Worm (Caenorhabditis elegans) whole organism, mixed stage, embryonic: Measurements from ENCODE around the gene T28F3.8.
A peak's percentile ranks its signal among the peaks of the same experiment; 100 is the strongest.

Source experiments
- M03D4.4 ChIP-seq: sonication (generic microtip); optimal IDR thresholded peaks from 2 replicates; lab custom pipeline; 2017; ENCODE audit warnings: mild to moderate bottlenecking, missing genetic modification characterization, missing compliant biosample characterization
- bed-3 ChIP-seq: fragments of 200-800 bp; sonication (Bioruptor generic); optimal IDR thresholded peaks from 3 replicates; lab custom pipeline; 2018; ENCODE audit warnings: mild to moderate bottlenecking, missing genetic modification characterization, moderate library complexity, missing compliant biosample characterization
- blmp-1 ChIP-seq: fragments of 150-350 bp; optimal IDR thresholded peaks from 2 replicates; lab custom pipeline; 2014; ENCODE audit warnings: missing biosample characterization, missing genetic modification characterization
- ceh-39 ChIP-seq: fragments of 150-350 bp; optimal IDR thresholded peaks from 2 replicates; lab custom pipeline; 2014; ENCODE audit warnings: missing biosample characterization, missing genetic modification characterization
- ceh-43 ChIP-seq: fragments of 200-800 bp; sonication (Bioruptor generic); optimal IDR thresholded peaks from 2 replicates; lab custom pipeline; 2018; ENCODE audit warnings: mild to moderate bottlenecking, missing genetic modification characterization, moderate library complexity, missing compliant biosample characterization
- ceh-83 ChIP-seq: fragments of 200-800 bp; sonication (Bioruptor generic); optimal IDR thresholded peaks from 2 replicates; lab custom pipeline; 2018; ENCODE audit warnings: mild to moderate bottlenecking, missing genetic modification characterization, missing compliant biosample characterization
- ces-1 ChIP-seq: fragments of 150-350 bp; optimal IDR thresholded peaks from 2 replicates; lab custom pipeline; 2014; ENCODE audit warnings: missing biosample characterization, missing genetic modification reagents, missing genetic modification characterization
- cnd-1 ChIP-seq: fragments of 200-800 bp; sonication (Bioruptor generic); optimal IDR thresholded peaks from 2 replicates; lab custom pipeline; 2018; ENCODE audit warnings: mild to moderate bottlenecking, missing genetic modification characterization, missing compliant biosample characterization
- drap-1 ChIP-seq: fragments of 200-800 bp; sonication (Bioruptor generic); optimal IDR thresholded peaks from 3 replicates; lab custom pipeline; 2018; ENCODE audit warnings: mild to moderate bottlenecking, missing genetic modification characterization, missing compliant biosample characterization
- elt-1 ChIP-seq: sonication (generic microtip); optimal IDR thresholded peaks from 2 replicates; lab custom pipeline; 2017; ENCODE audit warnings: missing genetic modification characterization, mild to moderate bottlenecking, missing compliant biosample characterization, antibody characterized with exemption, moderate library complexity, borderline replicate concordance; ENCODE audit not compliant: insufficient read depth
- elt-3 ChIP-seq: fragments of 150-350 bp; optimal IDR thresholded peaks from 2 replicates; lab custom pipeline; 2014; ENCODE audit warnings: missing biosample characterization, missing genetic modification characterization
- flh-1 ChIP-seq: fragments of 200-800 bp; sonication (Bioruptor generic); optimal IDR thresholded peaks from 2 replicates; lab custom pipeline; 2018; ENCODE audit warnings: mild to moderate bottlenecking, missing genetic modification characterization, moderate library complexity, missing compliant biosample characterization
- ham-2 ChIP-seq: fragments of 200-800 bp; sonication (Bioruptor generic); optimal IDR thresholded peaks from 2 replicates; lab custom pipeline; 2018; ENCODE audit warnings: mild to moderate bottlenecking, missing genetic modification characterization, missing compliant biosample characterization
- hlh-1 ChIP-seq: fragments of 150-350 bp; optimal IDR thresholded peaks from 2 replicates; lab custom pipeline; 2014; ENCODE audit warnings: missing biosample characterization, missing genetic modification reagents, missing genetic modification characterization
- lin-13 ChIP-seq: fragments of 150-350 bp; optimal IDR thresholded peaks from 2 replicates; lab custom pipeline; 2014; ENCODE audit warnings: missing biosample characterization, missing genetic modification characterization
- lin-32 ChIP-seq: fragments of 200-800 bp; sonication (Bioruptor generic); optimal IDR thresholded peaks from 2 replicates; lab custom pipeline; 2018; ENCODE audit warnings: mild to moderate bottlenecking, missing genetic modification characterization, missing compliant biosample characterization
- lsy-2 ChIP-seq: fragments of 150-350 bp; optimal IDR thresholded peaks from 2 replicates; lab custom pipeline; 2014; ENCODE audit warnings: missing biosample characterization, missing genetic modification characterization
- mab-5 ChIP-seq: fragments of 150-350 bp; optimal IDR thresholded peaks from 2 replicates; lab custom pipeline; 2014; ENCODE audit warnings: missing biosample characterization, missing genetic modification characterization
- mep-1 ChIP-seq: fragments of 150-350 bp; optimal IDR thresholded peaks from 2 replicates; lab custom pipeline; 2017; ENCODE audit warnings: missing biosample characterization, missing genetic modification reagents, missing genetic modification characterization, inconsistent platforms
- mls-2 ChIP-seq: sonication (generic microtip); optimal IDR thresholded peaks from 2 replicates; lab custom pipeline; 2016; ENCODE audit warnings: mild to moderate bottlenecking, missing genetic modification characterization, moderate library complexity, missing compliant biosample characterization
- nhr-12 ChIP-seq: fragments of 150-350 bp; optimal IDR thresholded peaks from 2 replicates; lab custom pipeline; 2014; ENCODE audit warnings: missing biosample characterization, missing genetic modification characterization
- nhr-2 ChIP-seq: fragments of 150-350 bp; optimal IDR thresholded peaks from 2 replicates; lab custom pipeline; 2014; ENCODE audit warnings: missing biosample characterization, missing genetic modification characterization
- nhr-237 ChIP-seq: fragments of 150-350 bp; optimal IDR thresholded peaks from 2 replicates; lab custom pipeline; 2014; ENCODE audit warnings: missing biosample characterization, missing genetic modification characterization
- nhr-28 ChIP-seq: fragments of 150-350 bp; optimal IDR thresholded peaks from 2 replicates; lab custom pipeline; 2014; ENCODE audit warnings: missing biosample characterization, missing genetic modification characterization
- nhr-76 ChIP-seq: sonication (generic microtip); optimal IDR thresholded peaks from 2 replicates; lab custom pipeline; 2017; ENCODE audit warnings: missing biosample characterization, missing genetic modification characterization
- pha-4 ChIP-seq: fragments of 150-350 bp; optimal IDR thresholded peaks from 2 replicates; lab custom pipeline; 2018; ENCODE audit warnings: missing biosample characterization, missing genetic modification reagents, missing genetic modification characterization
- sem-2 ChIP-seq: fragments of 200-800 bp; sonication (Bioruptor generic); optimal IDR thresholded peaks from 2 replicates; lab custom pipeline; 2018; ENCODE audit warnings: mild to moderate bottlenecking, missing genetic modification characterization, missing compliant biosample characterization
- snpc-4 ChIP-seq: fragments of 150-350 bp; optimal IDR thresholded peaks from 2 replicates; lab custom pipeline; 2014; ENCODE audit warnings: missing biosample characterization, missing genetic modification characterization
- sptf-1 ChIP-seq: sonication (generic microtip); optimal IDR thresholded peaks from 2 replicates; lab custom pipeline; 2017; ENCODE audit warnings: mild to moderate bottlenecking, missing genetic modification characterization, moderate library complexity, missing compliant biosample characterization
- tbx-8 ChIP-seq: fragments of 200-800 bp; sonication (Bioruptor generic); optimal IDR thresholded peaks from 2 replicates; lab custom pipeline; 2018; ENCODE audit warnings: mild to moderate bottlenecking, missing genetic modification characterization, moderate library complexity, missing compliant biosample characterization
- unc-120 ChIP-seq: sonication (generic microtip); optimal IDR thresholded peaks from 2 replicates; lab custom pipeline; 2017; ENCODE audit warnings: missing genetic modification characterization, missing compliant biosample characterization; ENCODE audit not compliant: poor library complexity, severe bottlenecking
- unc-39 ChIP-seq: fragments of 150-350 bp; optimal IDR thresholded peaks from 2 replicates; lab custom pipeline; 2014; ENCODE audit warnings: missing biosample characterization, missing genetic modification characterization
- unc-62 ChIP-seq: fragments of 150-350 bp; optimal IDR thresholded peaks from 2 replicates; lab custom pipeline; 2014; ENCODE audit warnings: missing biosample characterization, missing genetic modification reagents, missing genetic modification characterization
- zip-8 ChIP-seq: fragments of 150-350 bp; optimal IDR thresholded peaks from 2 replicates; lab custom pipeline; 2014; ENCODE audit warnings: missing biosample characterization, missing genetic modification characterization
- ztf-11 ChIP-seq: fragments of 150-350 bp; optimal IDR thresholded peaks from 2 replicates; lab custom pipeline; 2014; ENCODE audit warnings: missing biosample characterization, missing genetic modification characterization

The T28F3.8 gene

DNA sequence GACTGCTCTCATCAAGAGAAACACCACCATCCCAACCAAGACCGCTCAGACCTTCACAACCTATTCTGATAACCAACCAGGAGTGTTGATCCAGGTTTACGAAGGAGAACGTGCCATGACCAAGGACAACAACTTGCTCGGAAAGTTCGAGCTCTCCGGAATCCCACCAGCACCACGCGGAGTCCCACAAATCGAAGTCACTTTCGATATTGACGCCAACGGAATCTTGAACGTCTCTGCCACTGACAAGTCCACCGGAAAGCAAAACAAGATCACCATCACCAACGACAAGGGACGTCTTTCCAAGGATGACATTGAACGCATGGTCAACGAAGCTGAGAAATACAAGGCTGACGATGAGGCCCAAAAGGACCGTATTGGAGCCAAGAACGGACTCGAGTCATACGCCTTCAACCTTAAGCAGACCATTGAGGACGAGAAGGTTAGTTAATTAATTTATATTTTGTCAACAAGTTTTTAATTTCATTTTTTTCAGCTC, 26.6 kb downstream of the T28F3.8 start:
- no peak for TF ChIP-seq nhr-76 (tag; lab: Kevin White, UChicago)
- no peak for TF ChIP-seq flh-1 (GFP tag; lab: Kevin White, UChicago)
- no peak for TF ChIP-seq nhr-28 (tag; lab: Kevin White, UChicago)
- no peak for TF ChIP-seq ceh-39 (tag; lab: Kevin White, UChicago)
- no peak for TF ChIP-seq nhr-12 (tag; lab: Kevin White, UChicago)
- no peak for TF ChIP-seq nhr-237 (tag; lab: Kevin White, UChicago)
- TF ChIP-seq ceh-83 (GFP tag; lab: Kevin White, UChicago), result no peak
- TF ChIP-seq ztf-11 (tag; lab: Kevin White, UChicago), result no peak
- TF ChIP-seq elt-1, result no peak
- TF ChIP-seq unc-120 (tag; lab: Kevin White, UChicago), result no peak
- TF ChIP-seq nhr-2, result no peak
- TF ChIP-seq ces-1 (GFP tag; lab: Kevin White, UChicago), result no peak
- no peak for TF ChIP-seq elt-3 (tag; lab: Kevin White, UChicago)
- no peak for TF ChIP-seq mab-5 (tag; lab: Kevin White, UChicago)
- TF ChIP-seq lin-13 (tag; lab: Kevin White, UChicago), result no peak

DNA sequence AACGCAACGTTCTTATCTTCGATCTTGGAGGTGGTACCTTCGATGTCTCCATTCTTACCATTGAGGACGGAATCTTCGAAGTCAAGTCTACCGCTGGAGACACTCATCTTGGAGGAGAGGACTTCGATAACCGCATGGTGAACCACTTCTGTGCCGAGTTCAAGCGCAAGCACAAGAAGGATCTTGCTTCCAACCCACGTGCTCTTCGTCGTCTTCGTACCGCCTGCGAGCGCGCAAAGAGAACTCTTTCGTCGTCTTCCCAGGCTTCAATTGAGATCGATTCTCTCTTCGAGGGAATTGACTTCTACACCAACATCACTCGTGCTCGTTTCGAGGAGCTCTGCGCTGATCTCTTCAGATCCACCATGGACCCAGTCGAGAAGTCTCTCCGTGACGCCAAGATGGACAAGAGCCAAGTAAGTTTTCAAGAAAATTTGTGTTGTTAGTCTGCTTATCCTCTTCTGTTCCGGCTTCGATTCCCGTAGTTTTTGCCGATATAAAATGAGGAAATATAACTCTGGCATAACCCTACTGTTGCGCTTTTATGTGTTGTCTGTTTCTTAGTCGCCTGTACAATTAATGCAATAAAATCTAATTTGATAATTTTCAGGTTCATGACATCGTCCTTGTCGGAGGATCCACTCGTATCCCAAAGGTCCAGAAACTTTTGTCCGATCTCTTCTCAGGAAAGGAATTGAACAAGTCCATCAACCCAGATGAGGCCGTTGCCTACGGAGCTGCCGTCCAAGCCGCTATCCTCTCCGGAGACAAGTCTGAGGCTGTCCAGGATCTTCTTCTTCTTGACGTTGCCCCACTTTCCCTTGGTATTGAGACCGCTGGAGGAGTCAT, 27.3 kb downstream of the T28F3.8 start:
- no peak for TF ChIP-seq nhr-28 (tag; lab: Kevin White, UChicago)
- TF ChIP-seq ceh-43 (GFP tag; lab: Kevin White, UChicago), result no peak
- TF ChIP-seq ces-1 (GFP tag; lab: Kevin White, UChicago), result no peak
- no peak for TF ChIP-seq ceh-83 (GFP tag; lab: Kevin White, UChicago)

DNA sequence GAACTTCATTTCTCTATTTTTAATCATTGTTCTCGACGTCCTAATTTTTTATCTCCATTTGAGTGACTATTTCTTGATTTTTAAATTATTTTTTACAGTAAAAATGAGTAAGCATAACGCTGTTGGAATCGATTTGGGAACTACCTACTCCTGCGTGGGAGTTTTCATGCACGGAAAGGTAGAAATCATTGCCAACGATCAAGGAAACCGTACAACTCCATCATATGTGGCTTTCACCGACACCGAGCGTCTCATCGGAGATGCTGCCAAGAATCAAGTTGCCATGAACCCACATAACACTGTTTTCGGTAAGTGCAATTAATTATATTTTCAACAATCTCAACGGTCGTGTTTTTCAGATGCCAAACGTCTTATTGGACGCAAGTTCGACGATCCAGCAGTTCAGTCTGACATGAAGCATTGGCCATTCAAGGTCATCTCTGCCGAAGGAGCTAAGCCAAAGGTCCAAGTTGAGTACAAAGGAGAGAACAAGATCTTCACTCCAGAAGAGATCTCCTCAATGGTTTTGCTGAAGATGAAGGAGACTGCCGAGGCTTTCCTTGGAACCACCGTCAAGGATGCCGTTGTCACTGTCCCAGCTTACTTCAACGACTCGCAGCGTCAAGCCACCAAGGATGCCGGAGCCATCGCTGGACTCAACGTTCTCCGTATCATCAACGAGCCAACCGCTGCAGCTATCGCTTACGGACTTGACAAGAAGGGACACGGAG, 28.1 kb downstream of the T28F3.8 start, which contains the start of gene hsp-1:
hsp-1 (plus strand) TSS at position 99 of the 731 bp plus-strand sequence.
- TF ChIP-seq drap-1 (GFP tag; lab: Kevin White, UChicago) (no peak), lin-13 (tag; lab: Kevin White, UChicago) (no peak), blmp-1 (tag; lab: Kevin White, UChicago) (no peak), ceh-43 (GFP tag; lab: Kevin White, UChicago) (no peak), nhr-76 (tag; lab: Kevin White, UChicago) (no peak), ztf-11 (tag; lab: Kevin White, UChicago) (no peak), sem-2 (GFP tag; lab: Kevin White, UChicago) (no peak), nhr-2 (no peak), unc-62 (no peak), ham-2 (GFP tag; lab: Kevin White, UChicago) (no peak), M03D4.4 (tag; lab: Kevin White, UChicago) (no peak), bed-3 (no peak), snpc-4 (no peak), ceh-39 (tag; lab: Kevin White, UChicago) (no peak), elt-1 (no peak)
- TF ChIP-seq, all 35 proteins: peak for 0

ce11 chrIV:17278363-17278762, 28.8 kb downstream of the T28F3.8 start:
- TF ChIP-seq flh-1 (GFP tag; lab: Kevin White, UChicago) (peak; percentile 45), nhr-2 (peak; percentile 44), zip-8 (tag; lab: Kevin White, UChicago) (no peak), nhr-12 (tag; lab: Kevin White, UChicago) (no peak), elt-3 (tag; lab: Kevin White, UChicago) (no peak), bed-3 (no peak), ces-1 (GFP tag; lab: Kevin White, UChicago) (peak; percentile 95), unc-39 (tag; lab: Kevin White, UChicago) (peak; percentile 16), unc-62 (peak; percentile 91), nhr-237 (tag; lab: Kevin White, UChicago) (peak; percentile 97), ham-2 (GFP tag; lab: Kevin White, UChicago) (peak; percentile 20), elt-1 (peak; percentile 7), lin-13 (tag; lab: Kevin White, UChicago) (peak; percentile 99), unc-120 (tag; lab: Kevin White, UChicago) (peak; percentile 78), mep-1 (tag; lab: Kevin White, UChicago) (peak; percentile 99), cnd-1 (tag; lab: Kevin White, UChicago) (peak; percentile 93), tbx-8 (GFP tag; lab: Kevin White, UChicago) (peak; percentile 82), pha-4 (tag; lab: Kevin White, UChicago) (peak; percentile 94), sptf-1 (tag; lab: Kevin White, UChicago) (peak; percentile 93), nhr-76 (tag; lab: Kevin White, UChicago) (no peak), ztf-11 (tag; lab: Kevin White, UChicago) (peak; percentile 83), mls-2 (peak; percentile 93), ceh-43 (GFP tag; lab: Kevin White, UChicago) (peak; percentile 89), ceh-39 (tag; lab: Kevin White, UChicago) (peak; percentile 96), sem-2 (GFP tag; lab: Kevin White, UChicago) (peak; percentile 20), snpc-4 (no peak), mab-5 (tag; lab: Kevin White, UChicago) (peak; percentile 68), ceh-83 (GFP tag; lab: Kevin White, UChicago) (peak; percentile 79), drap-1 (GFP tag; lab: Kevin White, UChicago) (peak; percentile 87), blmp-1 (tag; lab: Kevin White, UChicago) (peak; percentile 23), nhr-28 (tag; lab: Kevin White, UChicago) (no peak), lsy-2 (tag; lab: Kevin White, UChicago) (peak; percentile 89), lin-32 (GFP tag; lab: Kevin White, UChicago) (peak; percentile 10), hlh-1 (tag; lab: Kevin White, UChicago) (peak; percentile 41), M03D4.4 (tag; lab: Kevin White, UChicago) (peak; percentile 90)
